Worm (Caenorhabditis elegans): ENCODE data around the gene trpp-12.

Gene trpp-12

DNA sequence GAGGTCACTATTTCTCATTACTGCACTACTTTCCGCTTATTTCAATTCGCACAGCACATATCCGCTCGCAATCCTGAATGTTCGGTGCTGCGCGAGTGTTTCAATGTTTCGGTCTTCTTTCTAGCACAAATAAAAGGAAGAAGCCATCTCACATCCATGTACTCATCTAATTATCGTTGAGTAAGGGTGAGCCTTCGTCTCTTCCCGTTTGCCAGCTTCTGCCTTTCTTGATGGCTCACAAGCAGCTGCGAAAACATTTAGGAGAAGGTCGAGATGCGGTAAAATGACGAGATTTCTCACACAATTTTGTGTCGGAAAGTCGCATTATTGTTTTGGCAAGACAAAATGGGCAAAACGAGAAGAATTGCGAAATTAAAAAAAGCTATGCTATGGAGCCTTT is 45.4 kb downstream of the trpp-12 start:
- TF ChIP-seq mdt-29 (GFP tag; IDR thresholded peaks at IDR 0.05) (no peak), fkh-10 (GFP tag; optimal IDR thresholded peaks at IDR 0.05) (peak; percentile 69), tra-1 (GFP tag; IDR thresholded peaks at IDR 0.05) (no peak)

DNA sequence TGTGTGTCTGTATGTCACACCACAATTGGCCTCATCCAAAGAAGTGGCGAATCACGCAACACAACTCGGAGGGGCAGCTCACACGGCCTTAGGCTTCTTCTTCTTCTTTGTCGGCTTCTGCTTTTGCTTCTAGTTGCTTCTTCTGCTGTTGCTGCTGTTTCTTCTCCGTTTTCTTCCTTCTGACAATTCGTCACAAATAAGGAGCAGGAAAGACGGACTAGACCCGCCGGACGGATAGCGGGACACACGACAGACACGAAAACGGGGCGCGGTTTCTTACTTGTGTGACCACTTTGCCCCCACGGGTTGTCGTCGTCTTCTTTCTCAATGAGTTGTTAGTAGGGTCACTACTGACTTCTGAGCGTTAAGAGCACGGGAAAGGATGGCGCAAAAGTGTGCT is 46.6 kb downstream of the trpp-12 start:
- peak; percentile 11 for TF ChIP-seq hlh-30 (tag; optimal IDR thresholded peaks at IDR 0.05; ENCODE audit: insufficient read depth)
- peak; percentile 77 for TF ChIP-seq aha-1 (tag)
- TF ChIP-seq nhr-77 (tag; optimal IDR thresholded peaks at IDR 0.05), result no peak

ce11 chrX:2457461-2457860 is 48.0 kb downstream of the trpp-12 start:
- TF ChIP-seq R02D3.7 (tag; optimal IDR thresholded peaks at IDR 0.05), result no peak
- TF ChIP-seq D1046.2 (GFP tag; IDR thresholded peaks at IDR 0.05), result no peak
- TF ChIP-seq aha-1 (tag), result peak; percentile 14
- TF ChIP-seq fkh-10 (GFP tag; optimal IDR thresholded peaks at IDR 0.05), result peak; percentile 83
- TF ChIP-seq mep-1 (tag; optimal IDR thresholded peaks at IDR 0.05), result no peak
- TF ChIP-seq ceh-82 (tag; optimal IDR thresholded peaks at IDR 0.05), result no peak
- no peak for TF ChIP-seq snpc-1.2 (GFP tag; IDR thresholded peaks at IDR 0.05)

DNA sequence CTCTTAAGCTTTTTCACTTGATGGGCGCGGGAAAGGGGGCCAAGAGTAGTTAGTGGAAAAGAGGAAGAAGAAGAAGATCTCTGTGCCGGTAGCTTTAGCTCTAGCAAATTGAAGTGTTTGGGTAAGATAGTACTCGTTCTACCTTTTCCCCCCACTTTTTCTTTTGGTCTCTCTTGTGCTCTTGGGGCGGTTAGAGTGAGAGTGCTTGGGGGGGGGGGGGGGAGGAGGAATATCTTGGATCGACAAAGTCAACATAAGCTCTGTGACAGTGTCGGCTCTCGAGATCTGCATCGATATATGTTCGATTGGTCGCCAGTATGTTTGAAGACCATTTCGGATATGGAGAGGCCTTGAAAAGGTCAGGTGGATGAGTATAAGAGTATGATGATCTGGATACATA is 50.3 kb downstream of the trpp-12 start, which contains the start of gene fox-1:
Gene fox-1, minus strand, starts transcription at position 101 of the 400 bp plus-strand sequence.
- no peak for TF ChIP-seq aha-1 (tag)
- no peak for TF ChIP-seq lin-38 (GFP tag; IDR thresholded peaks at IDR 0.05)
- no peak for TF ChIP-seq cey-2 (tag; optimal IDR thresholded peaks at IDR 0.05; ENCODE audit: borderline replicate concordance, insufficient read depth)
- TF ChIP-seq unc-130 (GFP tag; optimal IDR thresholded peaks at IDR 0.05), result no peak
- TF ChIP-seq gei-8 (GFP tag; optimal IDR thresholded peaks at IDR 0.05), result no peak
- TF ChIP-seq ceh-28 (tag; optimal IDR thresholded peaks at IDR 0.05), result no peak
- no peak for TF ChIP-seq F26F4.8 (GFP tag; conservative IDR thresholded peaks at IDR 0.05)
- TF ChIP-seq egl-43 (GFP tag; IDR thresholded peaks at IDR 0.05), result no peak
- no peak for TF ChIP-seq unc-62 (GFP tag; optimal IDR thresholded peaks at IDR 0.05 in 1 of 2)
- TF ChIP-seq unc-62 (tag; optimal IDR thresholded peaks at IDR 0.05), result no peak
- no peak for TF ChIP-seq pha-4 (GFP tag; IDR thresholded peaks at IDR 0.05)
- no peak for TF ChIP-seq pha-4 (tag; optimal IDR thresholded peaks at IDR 0.05)
- TF ChIP-seq rbr-2 (tag; optimal IDR thresholded peaks at IDR 0.05), result no peak
- TF ChIP-seq spr-1 (tag; optimal IDR thresholded peaks at IDR 0.05), result no peak
- no peak for TF ChIP-seq egl-27 (tag; optimal IDR thresholded peaks at IDR 0.05)
- no peak for TF ChIP-seq T26A8.4 (GFP tag; IDR thresholded peaks at IDR 0.05)
- no peak for TF ChIP-seq mes-2 (tag; optimal IDR thresholded peaks at IDR 0.05; ENCODE audit: poor library complexity, severe bottlenecking)
- TF ChIP-seq mdl-1 (tag; optimal IDR thresholded peaks at IDR 0.05), result no peak
- no peak for TF ChIP-seq zfp-2 (tag; optimal IDR thresholded peaks at IDR 0.05)
- no peak for TF ChIP-seq ctbp-1 (GFP tag; IDR thresholded peaks at IDR 0.05)
- no peak for TF ChIP-seq hmg-1.1 (GFP tag; IDR thresholded peaks at IDR 0.05)
- no peak for TF ChIP-seq hlh-11 (tag; optimal IDR thresholded peaks at IDR 0.05)

- no peak for TF ChIP-seq nhr-6 (tag; optimal IDR thresholded peaks at IDR 0.05)
- no peak for TF ChIP-seq lin-38 (GFP tag; IDR thresholded peaks at IDR 0.05)
- no peak for TF ChIP-seq attf-4 (tag; optimal IDR thresholded peaks at IDR 0.05)
- TF ChIP-seq skn-1 (tag; optimal IDR thresholded peaks at IDR 0.05), result no peak
- TF ChIP-seq hlh-11 (tag; optimal IDR thresholded peaks at IDR 0.05), result no peak
- TF ChIP-seq zip-11 (GFP tag; IDR thresholded peaks at IDR 0.05), result no peak
- TF ChIP-seq pqm-1 (tag; optimal IDR thresholded peaks at IDR 0.05), result no peak
- no peak for TF ChIP-seq madf-5 (GFP tag; IDR thresholded peaks at IDR 0.05)
- no peak for TF ChIP-seq hif-1 (tag; optimal IDR thresholded peaks at IDR 0.05)
- no peak for TF ChIP-seq madf-9 (GFP tag; conservative IDR thresholded peaks at IDR 0.05)
- no peak for TF ChIP-seq F10B5.3 (tag; optimal IDR thresholded peaks at IDR 0.05)
Observed at ce11 chrX:2461742-2462141, 52.3 kb downstream of the trpp-12 start.
